Fruit fly (Drosophila melanogaster) whole organism: ENCODE results near the gene CG13689.
A peak's percentile ranks its signal among the peaks of the same experiment; 100 is the strongest.

Experiments
- CG8478 ChIP-seq: fragments of >200 bp; optimal IDR thresholded peaks from 2 replicates; lab custom pipeline; 2018; ENCODE audit warnings: inconsistent platforms
- EcR ChIP-seq, 2 experiments: fragments of >200 bp; optimal IDR thresholded peaks; 2 replicates each; lab custom pipeline; 2017; ENCODE audit warnings: missing biosample characterization in 2 of 2, missing genetic modification characterization in 2 of 2, missing genetic modification reagents in 2 of 2
- pan ChIP-seq: fragments of >200 bp; optimal IDR thresholded peaks from 2 replicates; lab custom pipeline; 2017
- psq ChIP-seq: fragments of >200 bp; optimal IDR thresholded peaks from 2 replicates; lab custom pipeline; 2017
- usp ChIP-seq: fragments of >200 bp; optimal IDR thresholded peaks from 2 replicates; lab custom pipeline; 2017; ENCODE audit warnings: missing biosample characterization, missing genetic modification characterization, mixed read lengths

- peak; percentile 77 for TF ChIP-seq pan (lab: Kevin White, UChicago)
- no peak for TF ChIP-seq EcR (GFP tag; optimal IDR thresholded peaks at IDR 0.05; lab: Kevin White, UChicago)
- TF ChIP-seq psq, result no peak
- TF ChIP-seq CG8478 (lab: Kevin White, UChicago), result no peak
- no peak for TF ChIP-seq usp (GFP tag; lab: Kevin White, UChicago)
Measured at dm6 chr2L:634208-634614, 31.6 kb downstream of the CG13689 start.
